Fruit fly (Drosophila melanogaster) whole organism, embryonic: Measurements from ENCODE around the gene CG5050.

ENCODE experiments used
- Ada2b ChIP-seq: fragments of 200-800 bp; sonication (Bioruptor generic); IDR thresholded peaks from 2 replicates; pipeline ENCODE4 v1.3.6; 2022; ENCODE audit warnings: missing biosample characterization, missing genetic modification characterization
- Atf3 ChIP-seq: fragments of 200-800 bp; sonication (Bioruptor generic); optimal IDR thresholded peaks from 3 replicates; lab custom pipeline; 2016; ENCODE audit warnings: missing biosample characterization, missing genetic modification characterization
- B-H1 ChIP-seq: fragments of 200-800 bp; sonication (Bioruptor generic); IDR thresholded peaks from 3 replicates; pipeline ENCODE4 v1.3.6; 2022; ENCODE audit warnings: missing biosample characterization, missing genetic modification characterization
- CG10654 ChIP-seq: fragments of 200-800 bp; sonication (Bioruptor generic); optimal IDR thresholded peaks from 2 replicates; lab custom pipeline; 2016; ENCODE audit warnings: missing biosample characterization, missing genetic modification characterization
- CG11398 ChIP-seq: fragments of 200-800 bp; sonication (Bioruptor generic); optimal IDR thresholded peaks from 2 replicates; lab custom pipeline; 2016; ENCODE audit warnings: missing biosample characterization, missing genetic modification characterization
- CG11456 ChIP-seq: fragments of 200-800 bp; sonication (Bioruptor generic); IDR thresholded peaks from 3 replicates; pipeline ENCODE4 v1.3.6; 2022; ENCODE audit warnings: missing biosample characterization, missing genetic modification characterization
- CG12236 ChIP-seq: fragments of 200-800 bp; sonication (Bioruptor generic); optimal IDR thresholded peaks from 2 replicates; lab custom pipeline; 2016; ENCODE audit warnings: missing biosample characterization, missing genetic modification characterization
- CG14050 ChIP-seq: fragments of 200-800 bp; sonication (Bioruptor generic); IDR thresholded peaks from 3 replicates; pipeline ENCODE4 v1.3.6; 2022; ENCODE audit warnings: missing biosample characterization, missing genetic modification characterization
- CG14441 ChIP-seq: fragments of 200-800 bp; sonication (Bioruptor generic); IDR thresholded peaks from 2 replicates; pipeline ENCODE4 v1.3.6; 2022; ENCODE audit warnings: missing biosample characterization, missing genetic modification characterization
- CG15601 ChIP-seq: fragments of 200-800 bp; sonication (Bioruptor generic); optimal IDR thresholded peaks from 3 replicates; lab custom pipeline; 2019; ENCODE audit warnings: missing biosample characterization, mild to moderate bottlenecking, missing genetic modification characterization, moderate library complexity
- CG2120 ChIP-seq: fragments of 200-800 bp; sonication (Bioruptor generic); optimal IDR thresholded peaks from 3 replicates; lab custom pipeline; 2016; ENCODE audit warnings: missing biosample characterization, missing genetic modification characterization
- CG31224 ChIP-seq: fragments of 200-800 bp; sonication (Bioruptor generic); IDR thresholded peaks from 2 replicates; pipeline ENCODE4 v1.3.6; 2022; ENCODE audit warnings: missing biosample characterization, missing genetic modification characterization
- CG33557 ChIP-seq: fragments of 200-800 bp; sonication (Bioruptor generic); optimal IDR thresholded peaks from 2 replicates; lab custom pipeline; 2019; ENCODE audit warnings: missing biosample characterization, mild to moderate bottlenecking, missing genetic modification characterization, moderate library complexity
- CG34422 ChIP-seq: fragments of 200-800 bp; sonication (Bioruptor generic); IDR thresholded peaks from 3 replicates; pipeline ENCODE4 v1.3.6; 2022; ENCODE audit warnings: missing biosample characterization, missing genetic modification characterization
- CG3726 ChIP-seq: fragments of 200-800 bp; sonication (Bioruptor generic); IDR thresholded peaks from 3 replicates; pipeline ENCODE4, ENCODE4 v1.3.6; 2022; ENCODE audit warnings: missing biosample characterization, missing genetic modification characterization
- CG4282 ChIP-seq: fragments of 200-800 bp; sonication (Bioruptor generic); optimal IDR thresholded peaks from 2 replicates; lab custom pipeline; 2016; ENCODE audit warnings: missing biosample characterization, missing genetic modification characterization
- CG4404 ChIP-seq: fragments of 200-800 bp; sonication (Bioruptor generic); IDR thresholded peaks from 2 replicates; pipeline ENCODE4 v1.3.6; 2022; ENCODE audit warnings: missing biosample characterization, missing genetic modification characterization
- CG4424 ChIP-seq: fragments of 200-800 bp; sonication (Bioruptor generic); optimal IDR thresholded peaks from 3 replicates; lab custom pipeline; 2016; ENCODE audit warnings: missing biosample characterization, missing genetic modification characterization
- CG4854 ChIP-seq: fragments of 200-800 bp; sonication (Bioruptor generic); optimal IDR thresholded peaks from 2 replicates; lab custom pipeline; 2016; ENCODE audit warnings: missing biosample characterization, missing genetic modification characterization, inconsistent platforms
- CG5953 ChIP-seq: fragments of 200-800 bp; sonication (Bioruptor generic); IDR thresholded peaks from 2 replicates; pipeline ENCODE4 v1.3.6; 2022; ENCODE audit warnings: missing biosample characterization, missing genetic modification characterization
- CG6272 ChIP-seq: fragments of 200-800 bp; sonication (Bioruptor generic); IDR thresholded peaks from 2 replicates; pipeline ENCODE4 v1.3.6; 2022; ENCODE audit warnings: missing biosample characterization, missing genetic modification characterization
- CG6765 ChIP-seq: fragments of 200-800 bp; sonication (Bioruptor generic); optimal IDR thresholded peaks from 3 replicates; lab custom pipeline; 2017; ENCODE audit warnings: missing biosample characterization, mild to moderate bottlenecking, missing genetic modification characterization
- CG8089 ChIP-seq: fragments of 200-800 bp; sonication (Bioruptor generic); optimal IDR thresholded peaks from 3 replicates; lab custom pipeline; 2016; ENCODE audit warnings: missing biosample characterization, missing genetic modification characterization
- CG8359 ChIP-seq: fragments of 200-800 bp; sonication (Bioruptor generic); optimal IDR thresholded peaks from 2 replicates; lab custom pipeline; 2017; ENCODE audit warnings: missing biosample characterization, mild to moderate bottlenecking, missing genetic modification characterization, borderline replicate concordance
- CG9797 ChIP-seq: fragments of 200-800 bp; sonication (Bioruptor generic); optimal IDR thresholded peaks from 3 replicates; lab custom pipeline; 2018; ENCODE audit warnings: missing biosample characterization, mild to moderate bottlenecking, missing genetic modification characterization
- CoRest ChIP-seq: fragments of 200-800 bp; sonication (Bioruptor generic); optimal IDR thresholded peaks from 3 replicates; lab custom pipeline; 2018; ENCODE audit warnings: missing biosample characterization, mild to moderate bottlenecking, missing genetic modification characterization, moderate library complexity
- Dip3 ChIP-seq: fragments of 200-800 bp; sonication (Bioruptor generic); optimal IDR thresholded peaks from 3 replicates; lab custom pipeline; 2016; ENCODE audit warnings: missing biosample characterization, missing genetic modification characterization
- Fer1 ChIP-seq: fragments of 200-800 bp; sonication (Bioruptor generic); optimal IDR thresholded peaks from 2 replicates; lab custom pipeline; 2017; ENCODE audit warnings: missing biosample characterization, mild to moderate bottlenecking, missing genetic modification characterization
- HmgZ ChIP-seq: fragments of 200-800 bp; sonication (Bioruptor generic); optimal IDR thresholded peaks from 2 replicates; lab custom pipeline; 2018; ENCODE audit warnings: missing biosample characterization, mild to moderate bottlenecking, missing genetic modification characterization
- Med ChIP-seq: fragments of 200-800 bp; sonication (Bioruptor generic); peaks from one replicate; lab custom pipeline; 2016; ENCODE audit warnings: missing biosample characterization, missing genetic modification characterization, mild to moderate bottlenecking, inconsistent platforms, moderate library complexity
- Side ChIP-seq: fragments of 200-800 bp; sonication (Bioruptor generic); optimal IDR thresholded peaks from 2 replicates; lab custom pipeline; 2016; ENCODE audit warnings: missing biosample characterization, missing genetic modification characterization
- Taf1 ChIP-seq: fragments of 200-800 bp; sonication (Bioruptor generic); IDR thresholded peaks from 2 replicates; pipeline ENCODE4 v1.3.6; 2022; ENCODE audit warnings: missing biosample characterization, missing genetic modification characterization
- ab ChIP-seq: fragments of 200-800 bp; sonication (Bioruptor generic); optimal IDR thresholded peaks from 2 replicates; lab custom pipeline; 2016; ENCODE audit warnings: missing biosample characterization, missing genetic modification characterization
- ato ChIP-seq: fragments of 200-800 bp; sonication (Bioruptor generic); IDR thresholded peaks from 2 replicates; pipeline ENCODE4 v1.3.6; 2022; ENCODE audit warnings: missing biosample characterization, missing genetic modification characterization; ENCODE audit not compliant: partially characterized antibody
- caup ChIP-seq: fragments of 200-800 bp; sonication (Bioruptor generic); optimal IDR thresholded peaks from 3 replicates; lab custom pipeline; 2017; ENCODE audit warnings: missing biosample characterization, mild to moderate bottlenecking, missing genetic modification characterization, moderate library complexity; ENCODE audit not compliant: severe bottlenecking
- eve ChIP-seq, 2 experiments: fragments of >200 bp; optimal IDR thresholded peaks; 2 replicates each; lab custom pipeline; 2017; ENCODE audit warnings: missing biosample characterization in 2 of 2, missing genetic modification characterization in 2 of 2
- gcm2 ChIP-seq: fragments of 200-800 bp; sonication (Bioruptor generic); optimal IDR thresholded peaks from 2 replicates; lab custom pipeline; 2016; ENCODE audit warnings: missing biosample characterization, missing genetic modification characterization
- gem ChIP-seq: fragments of 200-800 bp; sonication (Bioruptor generic); optimal IDR thresholded peaks from 2 replicates; lab custom pipeline; 2019; ENCODE audit warnings: missing biosample characterization, mild to moderate bottlenecking, missing genetic modification characterization, moderate library complexity
- maf-S ChIP-seq: fragments of 200-800 bp; sonication (Bioruptor generic); optimal IDR thresholded peaks from 2 replicates; lab custom pipeline; 2016; ENCODE audit warnings: missing biosample characterization, missing genetic modification characterization
- otp ChIP-seq: fragments of 200-800 bp; sonication (Bioruptor generic); IDR thresholded peaks from 3 replicates; pipeline ENCODE4, ENCODE4 v1.3.6; 2022; ENCODE audit warnings: missing biosample characterization, missing genetic modification characterization
- pb ChIP-seq: fragments of 200-800 bp; sonication (Bioruptor generic); optimal IDR thresholded peaks from 3 replicates; lab custom pipeline; 2016; ENCODE audit warnings: missing biosample characterization, missing genetic modification characterization
- ro ChIP-seq: fragments of 200-800 bp; sonication (Bioruptor generic); IDR thresholded peaks from 2 replicates; pipeline ENCODE4 v1.3.6; 2022; ENCODE audit warnings: missing biosample characterization, missing genetic modification characterization
- sim ChIP-seq: fragments of 200-800 bp; sonication (Bioruptor generic); IDR thresholded peaks from 2 replicates; pipeline ENCODE4 v1.3.6; 2022; ENCODE audit warnings: missing biosample characterization, missing genetic modification characterization
- tin ChIP-seq: fragments of 200-800 bp; sonication (Bioruptor generic); optimal IDR thresholded peaks from 3 replicates; lab custom pipeline; 2016; ENCODE audit warnings: missing biosample characterization, missing genetic modification characterization
- tll ChIP-seq, 2 experiments: fragments of 200-800 bp in 1 of 2; fragments of >200 bp in 1 of 2; sonication (Bioruptor generic) in 1 of 2; optimal IDR thresholded peaks; 2 replicates each; lab custom pipeline; 2017 to 2019; ENCODE audit warnings: missing biosample characterization in 2 of 2, missing genetic modification characterization in 2 of 2, mild to moderate bottlenecking in 1 of 2, moderate library complexity in 1 of 2
- trh ChIP-seq: fragments of 200-800 bp; sonication (Bioruptor generic); optimal IDR thresholded peaks from 2 replicates; lab custom pipeline; 2016; ENCODE audit warnings: missing biosample characterization, missing genetic modification characterization
- unpg ChIP-seq: fragments of 200-800 bp; sonication (Bioruptor generic); optimal IDR thresholded peaks from 3 replicates; lab custom pipeline; 2018; ENCODE audit warnings: missing biosample characterization, mild to moderate bottlenecking, missing genetic modification characterization, moderate library complexity
- usp ChIP-seq: fragments of >200 bp; optimal IDR thresholded peaks from 2 replicates; lab custom pipeline; 2017; ENCODE audit warnings: missing biosample characterization, missing genetic modification characterization
- wor ChIP-seq: fragments of 200-800 bp; sonication (Bioruptor generic); IDR thresholded peaks from 2 replicates; pipeline ENCODE4 v1.3.6; 2022; ENCODE audit warnings: missing biosample characterization, missing genetic modification characterization
- z ChIP-seq: fragments of 200-800 bp; sonication (Bioruptor generic); IDR thresholded peaks from 3 replicates; pipeline ENCODE4 v1.3.6; 2022; ENCODE audit warnings: missing biosample characterization, missing genetic modification characterization
- zen ChIP-seq: fragments of 200-800 bp; sonication (Bioruptor generic); optimal IDR thresholded peaks from 3 replicates; lab custom pipeline; 2018; ENCODE audit warnings: missing biosample characterization, mild to moderate bottlenecking, missing genetic modification characterization, moderate library complexity
- zfh1 ChIP-seq: fragments of 200-800 bp; sonication (Bioruptor generic); IDR thresholded peaks from 3 replicates; pipeline ENCODE4 v1.3.6; 2022; ENCODE audit warnings: missing biosample characterization, missing genetic modification characterization

The CG5050 gene

dm6 chr2L:17477710-17478109 lies 25.0 kb downstream of the CG5050 start, which contains the start of gene cass (continued):
- TF ChIP-seq CG15601 (tag; lab: Kevin White, UChicago) (peak; percentile 33), CoRest (peak; percentile 73), trh (GFP tag; lab: Kevin White, UChicago) (no peak), ato (GFP tag; lab: Robert Waterston, UW) (peak; percentile 89), otp (GFP tag; lab: Robert Waterston, UW) (no peak), B-H1 (GFP tag; lab: Robert Waterston, UW) (no peak), CG33557 (GFP tag; lab: Kevin White, UChicago) (no peak), Med (GFP tag; lab: Kevin White, UChicago) (peak; percentile 77), CG12236 (GFP tag; lab: Kevin White, UChicago) (no peak), zfh1 (GFP tag; lab: Robert Waterston, UW) (no peak), CG3726 (GFP tag; lab: Robert Waterston, UW) (no peak), sim (GFP tag; lab: Robert Waterston, UW) (no peak), CG14441 (GFP tag; lab: Robert Waterston, UW) (no peak), Side (GFP tag; lab: Kevin White, UChicago) (no peak), CG6272 (GFP tag; lab: Robert Waterston, UW) (no peak), CG2120 (no peak), CG31224 (no peak), eve (GFP tag; optimal IDR thresholded peaks at IDR 0.05; lab: Kevin White, UChicago) (no peak), Fer1 (GFP tag; lab: Kevin White, UChicago) (no peak), Dip3 (no peak), CG8359 (GFP tag; lab: Kevin White, UChicago) (no peak), Taf1 (no peak), CG6765 (GFP tag; lab: Kevin White, UChicago) (no peak), gem (no peak), pb (GFP tag; lab: Kevin White, UChicago) (no peak), CG9797 (GFP tag; lab: Kevin White, UChicago) (peak; percentile 77), CG4854 (GFP tag; lab: Kevin White, UChicago) (no peak), maf-S (GFP tag; lab: Kevin White, UChicago) (no peak), CG4282 (GFP tag; lab: Kevin White, UChicago) (no peak), ro (GFP tag; lab: Robert Waterston, UW) (no peak), caup (GFP tag; lab: Kevin White, UChicago) (no peak), CG14050 (GFP tag; lab: Robert Waterston, UW) (no peak), CG4424 (GFP tag; lab: Kevin White, UChicago) (no peak), usp (no peak), Ada2b (GFP tag; lab: Robert Waterston, UW) (no peak), CG5953 (GFP tag; lab: Robert Waterston, UW) (no peak), Atf3 (GFP tag; lab: Kevin White, UChicago) (no peak), CG11456 (GFP tag; lab: Robert Waterston, UW) (no peak), unpg (GFP tag; lab: Kevin White, UChicago) (peak; percentile 23), ab (GFP tag; lab: Kevin White, UChicago) (no peak), zen (peak; percentile 52), gcm2 (GFP tag; lab: Kevin White, UChicago) (no peak), CG8089 (GFP tag; lab: Kevin White, UChicago) (no peak), HmgZ (tag; lab: Kevin White, UChicago) (peak; percentile 62), tin (GFP tag; lab: Kevin White, UChicago) (no peak), CG34422 (GFP tag; lab: Robert Waterston, UW) (no peak; the same call in 2 of the 3 replicates), z (GFP tag; lab: Robert Waterston, UW) (no peak), CG10654 (GFP tag; lab: Kevin White, UChicago) (no peak), wor (GFP tag; lab: Robert Waterston, UW) (no peak), tll (GFP tag; optimal IDR thresholded peaks at IDR 0.05; lab: Kevin White, UChicago) (no peak), CG11398 (GFP tag; lab: Kevin White, UChicago) (no peak), CG4404 (GFP tag; lab: Robert Waterston, UW) (no peak)
